Fruit fly (Drosophila melanogaster): ENCODE measurements around the gene DIP-gamma.

The DIP-gamma gene

dm6 chr3R:28880066-28880842, 89.9 kb downstream of the DIP-gamma start, which contains the start of the genes Nepl19 and Nepl20:
Nepl19 (minus strand) TSS chr3R:28880122.
Nepl20 (plus strand) TSS chr3R:28880792.
- TF ChIP-seq noc (tag; optimal IDR thresholded peaks at IDR 0.05) = peak; percentile 93

dm6 chr3R:28875345-28875744, 94.8 kb downstream of the DIP-gamma start, which contains the start of gene Nepl18:
Nepl18 (plus strand) TSS chr3R:28875621.
- TF ChIP-seq noc (tag; optimal IDR thresholded peaks at IDR 0.05) = no peak

Data from whole organism, larva.